Fruit fly (Drosophila melanogaster) whole organism, embryonic: Measurements from ENCODE around the gene rgn.
A peak's percentile ranks its signal among the peaks of the same experiment; 100 is the strongest.

ENCODE experiments used
- Adf1 ChIP-seq: fragments of 200-800 bp; sonication (Bioruptor generic); IDR thresholded peaks from 2 replicates; pipeline ENCODE4 v1.3.6; 2022; ENCODE audit warnings: missing biosample characterization, missing genetic modification characterization
- Aef1 ChIP-seq: fragments of 200-800 bp; sonication (Bioruptor generic); IDR thresholded peaks from 3 replicates; pipeline ENCODE4 v1.3.6; 2022; ENCODE audit warnings: missing biosample characterization, missing genetic modification characterization
- Bteb2 ChIP-seq: fragments of 200-800 bp; sonication (Bioruptor generic); optimal IDR thresholded peaks from 2 replicates; lab custom pipeline; 2016; ENCODE audit warnings: missing biosample characterization, missing genetic modification characterization
- CG11560 ChIP-seq: fragments of 200-800 bp; sonication (Bioruptor generic); IDR thresholded peaks from 3 replicates; pipeline ENCODE4 v1.3.6; 2022; ENCODE audit warnings: missing biosample characterization, missing genetic modification characterization
- CG12104 ChIP-seq: fragments of 200-800 bp; sonication (Bioruptor generic); optimal IDR thresholded peaks from 3 replicates; lab custom pipeline; 2016; ENCODE audit warnings: missing biosample characterization, missing genetic modification characterization
- CG12155 ChIP-seq: fragments of 200-800 bp; sonication (Bioruptor generic); optimal IDR thresholded peaks from 3 replicates; lab custom pipeline; 2016; ENCODE audit warnings: missing biosample characterization, missing genetic modification characterization
- CG17361 ChIP-seq: fragments of 200-800 bp; sonication (Bioruptor generic); IDR thresholded peaks from 3 replicates; pipeline ENCODE4 v1.3.6; 2022; ENCODE audit warnings: missing biosample characterization, missing genetic modification characterization
- CG18476 ChIP-seq: fragments of 200-800 bp; sonication (Bioruptor generic); optimal IDR thresholded peaks from 2 replicates; lab custom pipeline; 2016; ENCODE audit warnings: missing biosample characterization, mild to moderate bottlenecking, missing genetic modification characterization
- CG2116 ChIP-seq: fragments of 200-800 bp; sonication (Bioruptor generic); optimal IDR thresholded peaks from 3 replicates; lab custom pipeline; 2018; ENCODE audit warnings: missing biosample characterization, mild to moderate bottlenecking, missing genetic modification characterization
- CG2120 ChIP-seq: fragments of 200-800 bp; sonication (Bioruptor generic); optimal IDR thresholded peaks from 3 replicates; lab custom pipeline; 2016; ENCODE audit warnings: missing biosample characterization, missing genetic modification characterization
- CG3281 ChIP-seq: fragments of 200-800 bp; sonication (Bioruptor generic); optimal IDR thresholded peaks from 3 replicates; lab custom pipeline; 2017; ENCODE audit warnings: missing biosample characterization, mild to moderate bottlenecking, missing genetic modification characterization
- CG6689 ChIP-seq: fragments of 200-800 bp; sonication (Bioruptor generic); IDR thresholded peaks from 2 replicates; pipeline ENCODE4 v1.3.6; 2022; ENCODE audit warnings: missing biosample characterization, missing genetic modification characterization
- CG7839 ChIP-seq: fragments of 200-800 bp; sonication (Bioruptor generic); optimal IDR thresholded peaks from 3 replicates; lab custom pipeline; 2018; ENCODE audit warnings: missing biosample characterization, mild to moderate bottlenecking, missing genetic modification characterization, moderate library complexity
- CG8765 ChIP-seq: fragments of 200-800 bp; sonication (Bioruptor generic); IDR thresholded peaks from 2 replicates; pipeline ENCODE4 v1.3.6; 2022; ENCODE audit warnings: missing biosample characterization, missing genetic modification characterization
- Chrac-16 ChIP-seq: fragments of 200-800 bp; sonication (Bioruptor generic); optimal IDR thresholded peaks from 3 replicates; lab custom pipeline; 2016; ENCODE audit warnings: missing biosample characterization, missing genetic modification characterization
- CoRest ChIP-seq: fragments of 200-800 bp; sonication (Bioruptor generic); optimal IDR thresholded peaks from 3 replicates; lab custom pipeline; 2018; ENCODE audit warnings: missing biosample characterization, mild to moderate bottlenecking, missing genetic modification characterization, moderate library complexity
- CrebB ChIP-seq: fragments of 200-800 bp; sonication (Bioruptor generic); optimal IDR thresholded peaks from 3 replicates; lab custom pipeline; 2018; ENCODE audit warnings: missing biosample characterization, mild to moderate bottlenecking, missing genetic modification characterization
- D19A ChIP-seq: fragments of 200-800 bp; optimal IDR thresholded peaks from 3 replicates; lab custom pipeline; 2019; ENCODE audit warnings: missing biosample characterization, mild to moderate bottlenecking, missing genetic modification characterization, moderate library complexity
- Dfd ChIP-seq, 2 experiments: fragments of >200 bp; optimal IDR thresholded peaks; 2 replicates each; lab custom pipeline; 2017; ENCODE audit warnings: missing biosample characterization in 2 of 2, missing genetic modification characterization in 2 of 2
- H15 ChIP-seq: fragments of 200-800 bp; sonication (Bioruptor generic); IDR thresholded peaks from 3 replicates; pipeline ENCODE4 v1.3.6; 2022; ENCODE audit warnings: missing biosample characterization, missing genetic modification characterization
- H2.0 ChIP-seq: fragments of 200-800 bp; sonication (Bioruptor generic); IDR thresholded peaks from 2 replicates; pipeline ENCODE4 v1.3.6; 2022; ENCODE audit warnings: missing biosample characterization, missing genetic modification characterization
- Lpt ChIP-seq: fragments of >200 bp; optimal IDR thresholded peaks from 2 replicates; lab custom pipeline; 2018; ENCODE audit warnings: missing biosample characterization, missing genetic modification characterization
- MBD-R2 ChIP-seq: fragments of 200-800 bp; sonication (Bioruptor generic); IDR thresholded peaks from 2 replicates; pipeline ENCODE4 v1.3.6; 2022; ENCODE audit warnings: missing biosample characterization, missing genetic modification characterization
- NC2α ChIP-seq: fragments of 200-800 bp; sonication (Bioruptor generic); optimal IDR thresholded peaks from 2 replicates; lab custom pipeline; 2016; ENCODE audit warnings: missing biosample characterization, missing genetic modification characterization
- Neu2 ChIP-seq: fragments of 200-800 bp; sonication (Bioruptor generic); optimal IDR thresholded peaks from 3 replicates; lab custom pipeline; 2016; ENCODE audit warnings: missing biosample characterization, missing genetic modification characterization, borderline replicate concordance
- Oli ChIP-seq: fragments of 200-800 bp; sonication (Bioruptor generic); optimal IDR thresholded peaks from 2 replicates; lab custom pipeline; 2018; ENCODE audit warnings: missing biosample characterization, mild to moderate bottlenecking, missing genetic modification characterization, moderate library complexity
- Sry-β ChIP-seq: fragments of 200-800 bp; sonication (Bioruptor generic); optimal IDR thresholded peaks from 2 replicates; lab custom pipeline; 2018; ENCODE audit warnings: missing biosample characterization, mild to moderate bottlenecking, missing genetic modification characterization, moderate library complexity
- Ssrp ChIP-seq: fragments of 200-800 bp; sonication (Bioruptor generic); optimal IDR thresholded peaks from 2 replicates; lab custom pipeline; 2018; ENCODE audit warnings: missing biosample characterization, mild to moderate bottlenecking, missing genetic modification characterization, moderate library complexity
- Xbp1 ChIP-seq: fragments of 200-800 bp; sonication (Bioruptor generic); optimal IDR thresholded peaks from 3 replicates; lab custom pipeline; 2016; ENCODE audit warnings: missing biosample characterization, mild to moderate bottlenecking, missing genetic modification characterization
- al ChIP-seq: fragments of 200-800 bp; sonication (Bioruptor generic); IDR thresholded peaks from 2 replicates; pipeline ENCODE4 v1.3.6; 2022; ENCODE audit warnings: missing biosample characterization, missing genetic modification characterization
- ap ChIP-seq: fragments of 200-800 bp; sonication (Bioruptor generic); IDR thresholded peaks from 2 replicates; pipeline ENCODE4 v1.3.6; 2022; ENCODE audit warnings: missing biosample characterization, missing genetic modification characterization
- corto ChIP-seq: fragments of 200-800 bp; sonication (Bioruptor generic); optimal IDR thresholded peaks from 2 replicates; lab custom pipeline; 2016; ENCODE audit warnings: missing biosample characterization, mild to moderate bottlenecking, missing genetic modification characterization, moderate library complexity
- cwo ChIP-seq: fragments of 200-800 bp; sonication (Bioruptor generic); optimal IDR thresholded peaks from 3 replicates; lab custom pipeline; 2017; ENCODE audit warnings: missing biosample characterization, missing genetic modification characterization, mild to moderate bottlenecking, moderate library complexity, missing genetic modification reagents
- danr ChIP-seq: fragments of 200-800 bp; sonication (Bioruptor generic); IDR thresholded peaks from 2 replicates; pipeline ENCODE4 v1.3.6; 2022; ENCODE audit warnings: missing biosample characterization, missing genetic modification characterization
- fd3F ChIP-seq: fragments of 200-800 bp; sonication (Bioruptor generic); optimal IDR thresholded peaks from 2 replicates; lab custom pipeline; 2018; ENCODE audit warnings: missing biosample characterization, mild to moderate bottlenecking, missing genetic modification characterization, moderate library complexity
- fd64A ChIP-seq: fragments of 200-800 bp; sonication (Bioruptor generic); optimal IDR thresholded peaks from 3 replicates; lab custom pipeline; 2018; ENCODE audit warnings: missing biosample characterization, mild to moderate bottlenecking, missing genetic modification characterization
- ftz-f1 ChIP-seq: fragments of 200-800 bp; sonication (Bioruptor generic); optimal IDR thresholded peaks from 2 replicates; lab custom pipeline; 2016; ENCODE audit warnings: missing biosample characterization, missing genetic modification characterization
- fu2 ChIP-seq: fragments of 200-800 bp; sonication (Bioruptor generic); optimal IDR thresholded peaks from 2 replicates; lab custom pipeline; 2016; ENCODE audit warnings: missing biosample characterization, missing genetic modification characterization
- gt ChIP-seq: fragments of 200-800 bp; sonication (Bioruptor generic); IDR thresholded peaks from 2 replicates; pipeline ENCODE4 v1.3.6; 2022; ENCODE audit warnings: missing biosample characterization, missing genetic modification characterization
- hbn ChIP-seq: fragments of 200-800 bp; sonication (Bioruptor generic); IDR thresholded peaks from 2 replicates; pipeline ENCODE4 v1.3.6; 2022; ENCODE audit warnings: missing biosample characterization, missing genetic modification characterization; ENCODE audit not compliant: partially characterized antibody
- insv ChIP-seq, 2 experiments: fragments of 200-800 bp; sonication (Bioruptor generic); optimal IDR thresholded peaks; 3 replicates each; lab custom pipeline; 2016 to 2018; ENCODE audit warnings: missing biosample characterization in 2 of 2, missing genetic modification characterization in 2 of 2
- lola ChIP-seq, 3 experiments: fragments of >200 bp in 2 of 3; fragments of 200-800 bp in 1 of 3; sonication (Bioruptor generic) in 1 of 3; optimal IDR thresholded peaks; 2 replicates each; lab custom pipeline; 2017 to 2019; ENCODE audit warnings: missing biosample characterization in 3 of 3, missing genetic modification characterization in 3 of 3, mild to moderate bottlenecking in 1 of 3, moderate library complexity in 1 of 3
- odd ChIP-seq: fragments of 200-800 bp; sonication (Bioruptor generic); optimal IDR thresholded peaks from 2 replicates; lab custom pipeline; 2017; ENCODE audit warnings: missing biosample characterization, mild to moderate bottlenecking, missing genetic modification characterization
- pfk ChIP-seq: fragments of 200-800 bp; sonication (Bioruptor generic); optimal IDR thresholded peaks from 2 replicates; lab custom pipeline; 2018; ENCODE audit warnings: missing biosample characterization, mild to moderate bottlenecking, missing genetic modification characterization, moderate library complexity
- pzg ChIP-seq: fragments of 200-800 bp; sonication (Bioruptor generic); optimal IDR thresholded peaks from 3 replicates; lab custom pipeline; 2018; ENCODE audit warnings: missing biosample characterization, mild to moderate bottlenecking, missing genetic modification characterization, moderate library complexity
- salm ChIP-seq: fragments of 200-800 bp; sonication (Bioruptor generic); optimal IDR thresholded peaks from 2 replicates; lab custom pipeline; 2018; ENCODE audit warnings: missing biosample characterization, mild to moderate bottlenecking, missing genetic modification characterization
- sisA ChIP-seq: fragments of 200-800 bp; sonication (Bioruptor generic); IDR thresholded peaks from 2 replicates; pipeline ENCODE4 v1.3.6; 2022; ENCODE audit warnings: missing biosample characterization, missing genetic modification characterization
- so ChIP-seq: fragments of 200-800 bp; sonication (Bioruptor generic); IDR thresholded peaks from 3 replicates; pipeline ENCODE4 v1.3.6; 2022; ENCODE audit warnings: missing biosample characterization, missing genetic modification characterization
- sob ChIP-seq: fragments of 200-800 bp; sonication (Bioruptor generic); IDR thresholded peaks from 2 replicates; pipeline ENCODE4 v1.3.6; 2022; ENCODE audit warnings: missing biosample characterization, missing genetic modification characterization
- ttk ChIP-seq: fragments of 200-800 bp; sonication (Bioruptor generic); IDR thresholded peaks from 2 replicates; pipeline ENCODE4 v2.1.2; 2022; ENCODE audit warnings: missing biosample characterization, missing genetic modification characterization
- tx ChIP-seq: fragments of 200-800 bp; sonication (Bioruptor generic); optimal IDR thresholded peaks from 2 replicates; lab custom pipeline; 2016; ENCODE audit warnings: missing biosample characterization, missing genetic modification characterization

Gene rgn

DNA sequence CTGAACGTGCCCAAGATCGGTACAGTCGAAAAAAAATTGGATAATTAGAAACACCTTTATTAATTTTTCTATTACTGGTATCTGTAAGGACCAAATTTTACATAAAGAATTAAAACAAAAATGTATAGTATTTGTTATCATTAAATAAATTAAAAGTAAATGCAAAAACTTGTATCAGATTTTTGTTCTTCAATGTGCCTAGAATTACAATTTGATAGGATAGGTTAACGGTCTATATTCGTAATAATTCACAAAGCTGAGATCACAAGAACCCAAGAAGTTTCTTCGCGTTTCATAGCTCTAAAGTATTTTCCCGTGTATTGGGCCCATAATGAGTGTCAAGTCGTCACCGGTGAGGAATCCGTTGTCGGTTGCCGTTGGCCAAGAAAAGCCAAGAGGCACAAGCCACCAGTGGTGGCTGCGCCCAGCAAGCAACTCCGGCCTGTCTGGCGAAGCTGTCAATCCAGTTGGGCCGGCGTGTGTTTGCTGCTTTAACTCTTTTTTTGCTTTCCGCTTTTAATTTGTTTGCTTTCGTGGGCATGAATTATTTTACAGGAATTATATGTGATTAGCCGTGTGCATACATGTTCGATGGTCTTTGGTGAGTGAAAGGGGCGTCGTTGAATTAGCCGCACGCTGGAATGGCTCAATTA, 35.7 kb downstream of the rgn start (continued):
- TF ChIP-seq pfk (GFP tag; lab: Kevin White, UChicago): no peak
- no peak for TF ChIP-seq gt
- TF ChIP-seq CG18476 (GFP tag; lab: Kevin White, UChicago): peak; percentile 36
- no peak for TF ChIP-seq hbn (GFP tag; lab: Robert Waterston, UW)
- peak; percentile 37 for TF ChIP-seq Ssrp (tag; lab: Kevin White, UChicago)
- TF ChIP-seq CG2120 (GFP tag; lab: Kevin White, UChicago): peak; percentile 57
- peak; percentile 22 for TF ChIP-seq fd3F
- no peak for TF ChIP-seq Dfd (GFP tag; optimal IDR thresholded peaks at IDR 0.05; lab: Kevin White, UChicago)
- TF ChIP-seq CG12104: no peak
- TF ChIP-seq ftz-f1: no peak
- TF ChIP-seq Aef1 (GFP tag; lab: Robert Waterston, UW): 0 out of 3 replicates have a peak, but pooled peaks have one; percentile 26
- TF ChIP-seq pzg (GFP tag; lab: Kevin White, UChicago): no peak
- no peak for TF ChIP-seq Neu2
- TF ChIP-seq D19A (tag; lab: Kevin White, UChicago): peak; percentile 57
- TF ChIP-seq CG2116 (GFP tag; lab: Kevin White, UChicago): no peak
- TF ChIP-seq fu2 (GFP tag; lab: Kevin White, UChicago): no peak
- TF ChIP-seq lola (GFP tag; optimal IDR thresholded peaks at IDR 0.05; lab: Kevin White, UChicago): no peak
- TF ChIP-seq ap (GFP tag; lab: Robert Waterston, UW): no peak
- TF ChIP-seq H2.0 (GFP tag; lab: Robert Waterston, UW): no peak
- TF ChIP-seq CG17361 (GFP tag; lab: Robert Waterston, UW): peak; percentile 80; the same call in 2 of the 3 replicates
- no peak for TF ChIP-seq CG8765 (GFP tag; lab: Robert Waterston, UW)
- TF ChIP-seq fd64A (GFP tag; lab: Kevin White, UChicago): no peak
- TF ChIP-seq CrebB (tag; lab: Kevin White, UChicago): no peak
- peak; percentile 67 for TF ChIP-seq cwo (GFP tag; lab: Kevin White, UChicago)
- TF ChIP-seq NC2α (GFP tag; lab: Kevin White, UChicago): no peak
- TF ChIP-seq MBD-R2 (GFP tag; lab: Robert Waterston, UW): no peak
- TF ChIP-seq Lpt (GFP tag; lab: Kevin White, UChicago): no peak
- no peak for TF ChIP-seq salm (tag; lab: Kevin White, UChicago)
- peak; percentile 33 for TF ChIP-seq CG12155 (GFP tag; lab: Kevin White, UChicago)
- no peak for TF ChIP-seq Sry-β (GFP tag; lab: Kevin White, UChicago)
- TF ChIP-seq Xbp1 (GFP tag; lab: Kevin White, UChicago): peak; percentile 51
- TF ChIP-seq Chrac-16 (GFP tag; lab: Kevin White, UChicago): peak; percentile 18
- 0 out of 2 replicates have a peak, but pooled peaks have one; percentile 44 for TF ChIP-seq sob
- no peak for TF ChIP-seq H15 (GFP tag; lab: Robert Waterston, UW)
- TF ChIP-seq CG3281 (GFP tag; lab: Kevin White, UChicago): peak; percentile 66
- no peak for TF ChIP-seq corto (GFP tag; lab: Kevin White, UChicago)
- TF ChIP-seq danr (GFP tag; lab: Robert Waterston, UW): peak; percentile 44; the same call in 1 of the 2 replicates
- peak; percentile 49 for TF ChIP-seq CG6689
- TF ChIP-seq tx (GFP tag; lab: Kevin White, UChicago): no peak
- peak; percentile 62 for TF ChIP-seq al
- no peak for TF ChIP-seq Bteb2
- TF ChIP-seq CG11560 (tag; lab: Robert Waterston, UW): no peak
- no peak for TF ChIP-seq insv (GFP tag; optimal IDR thresholded peaks at IDR 0.05; lab: Kevin White, UChicago)
- peak; percentile 72 for TF ChIP-seq CG7839 (tag; lab: Kevin White, UChicago)
- TF ChIP-seq odd (GFP tag; lab: Kevin White, UChicago): peak; percentile 41
- TF ChIP-seq sisA: no peak
- peak; percentile 75 for TF ChIP-seq CoRest
- TF ChIP-seq so (GFP tag; lab: Robert Waterston, UW): no peak
- peak; percentile 8; the same call in 1 of the 2 replicates for TF ChIP-seq Adf1 (GFP tag; lab: Robert Waterston, UW)
- TF ChIP-seq Oli: peak; percentile 69
- TF ChIP-seq ttk (GFP tag; lab: Robert Waterston, UW): no peak
